Worm (Caenorhabditis elegans) whole organism, L1 larva: ENCODE data around the gene rdy-2.

Experiments used
- aly-2 ChIP-seq: fragments of 150-350 bp; optimal IDR thresholded peaks from 2 replicates; lab custom pipeline; 2014; ENCODE audit warnings: missing biosample characterization, missing genetic modification characterization
- ceh-82 ChIP-seq, 3 experiments: fragments of 150-350 bp in 1 of 3; sonication (generic microtip) in 2 of 3; optimal IDR thresholded peaks; 2 replicates each; lab custom pipeline; 2014 to 2017; ENCODE audit warnings: missing biosample characterization in 3 of 3, missing genetic modification characterization in 3 of 3
- elt-3 ChIP-seq, 6 experiments: fragments of 150-350 bp in 1 of 6; sonication (generic microtip); optimal IDR thresholded peaks; 2 replicates each; lab custom pipeline; 2017 to 2018; ENCODE audit warnings: missing biosample characterization in 6 of 6, missing genetic modification characterization in 6 of 6, inconsistent platforms in 1 of 6
- lsy-2 ChIP-seq, 2 experiments: fragments of 150-350 bp; optimal IDR thresholded peaks; 2 replicates each; lab custom pipeline; 2014; ENCODE audit warnings: missing biosample characterization in 2 of 2, missing genetic modification characterization in 2 of 2
- nhr-12 ChIP-seq: sonication (generic microtip); optimal IDR thresholded peaks from 2 replicates; lab custom pipeline; 2017; ENCODE audit warnings: missing biosample characterization, missing genetic modification characterization
- nhr-71 ChIP-seq: sonication (generic microtip); optimal IDR thresholded peaks from 2 replicates; lab custom pipeline; 2016; ENCODE audit warnings: mild to moderate bottlenecking, missing genetic modification characterization, moderate library complexity, missing compliant biosample characterization
- nhr-77 ChIP-seq: fragments of 150-350 bp; optimal IDR thresholded peaks from 2 replicates; lab custom pipeline; 2014; ENCODE audit warnings: missing biosample characterization, missing genetic modification characterization
- snpc-4 ChIP-seq: fragments of 150-350 bp; optimal IDR thresholded peaks from 2 replicates; lab custom pipeline; 2014; ENCODE audit warnings: missing biosample characterization, missing genetic modification characterization
- sox-4 ChIP-seq: sonication (generic microtip); optimal IDR thresholded peaks from 2 replicates; lab custom pipeline; 2016; ENCODE audit warnings: missing genetic modification characterization, missing compliant biosample characterization
- sup-37 ChIP-seq: fragments of 200-800 bp; sonication (Bioruptor generic); optimal IDR thresholded peaks from 2 replicates; lab custom pipeline; 2018; ENCODE audit warnings: mild to moderate bottlenecking, missing genetic modification characterization, missing compliant biosample characterization
- unc-62 ChIP-seq: fragments of 150-350 bp; optimal IDR thresholded peaks from 2 replicates; lab custom pipeline; 2014; ENCODE audit warnings: missing biosample characterization, missing genetic modification reagents, missing genetic modification characterization
- unc-86 ChIP-seq: sonication (generic microtip); optimal IDR thresholded peaks from 2 replicates; lab custom pipeline; 2016; ENCODE audit warnings: missing genetic modification characterization, missing compliant biosample characterization
- zag-1 ChIP-seq: fragments of 150-350 bp; optimal IDR thresholded peaks from 2 replicates; lab custom pipeline; 2014; ENCODE audit warnings: missing biosample characterization, missing genetic modification characterization
- ztf-4 ChIP-seq: fragments of 150-350 bp; optimal IDR thresholded peaks from 2 replicates; lab custom pipeline; 2014; ENCODE audit warnings: missing biosample characterization, missing genetic modification characterization

- TF ChIP-seq aly-2 (tag; lab: Kevin White, UChicago), result no peak
- no peak for TF ChIP-seq unc-62 (GFP tag; lab: Kevin White, UChicago)
- no peak for TF ChIP-seq snpc-4 (tag; lab: Kevin White, UChicago)
- TF ChIP-seq lsy-2 (tag; optimal IDR thresholded peaks at IDR 0.05; lab: Kevin White, UChicago), result no peak
- no peak for TF ChIP-seq elt-3 (tag; optimal IDR thresholded peaks at IDR 0.05; lab: Kevin White, UChicago)
- TF ChIP-seq sox-4 (tag; lab: Kevin White, UChicago), result no peak
- no peak for TF ChIP-seq nhr-77 (tag; lab: Kevin White, UChicago)
- no peak for TF ChIP-seq ceh-82 (tag; optimal IDR thresholded peaks at IDR 0.05; lab: Kevin White, UChicago)
- TF ChIP-seq unc-86 (tag; lab: Kevin White, UChicago), result no peak
- TF ChIP-seq nhr-71 (tag; lab: Kevin White, UChicago), result no peak
- TF ChIP-seq nhr-12, result no peak
- no peak for TF ChIP-seq zag-1 (tag; lab: Kevin White, UChicago)
- no peak for TF ChIP-seq sup-37 (GFP tag; lab: Kevin White, UChicago)
- no peak for TF ChIP-seq ztf-4 (tag; lab: Kevin White, UChicago)
These were observed 46.8 kb upstream of the rdy-2 start for ce11 chrV:13647617-13648016.
